Worm (Caenorhabditis elegans): ENCODE measurements around the gene nspc-19.

Gene nspc-19

ce11 chrX:14492441-14492840, 36.1 kb upstream of the nspc-19 start:
- TF ChIP-seq cnd-1 (tag; optimal IDR thresholded peaks at IDR 0.05) = no peak
- TF ChIP-seq hlh-1 (tag; optimal IDR thresholded peaks at IDR 0.05) = no peak
- TF ChIP-seq unc-39 (tag; optimal IDR thresholded peaks at IDR 0.05) = no peak
- no peak for TF ChIP-seq drap-1 (GFP tag; optimal IDR thresholded peaks at IDR 0.05)
- TF ChIP-seq flh-1 (GFP tag; optimal IDR thresholded peaks at IDR 0.05) = no peak
- no peak for TF ChIP-seq unc-120 (tag; optimal IDR thresholded peaks at IDR 0.05; ENCODE audit: poor library complexity, severe bottlenecking)
- no peak for TF ChIP-seq snpc-4 (tag; optimal IDR thresholded peaks at IDR 0.05)
- TF ChIP-seq ham-2 (GFP tag; optimal IDR thresholded peaks at IDR 0.05) = no peak
- no peak for TF ChIP-seq bed-3 (GFP tag; optimal IDR thresholded peaks at IDR 0.05)
- TF ChIP-seq lin-13 (tag; optimal IDR thresholded peaks at IDR 0.05) = no peak
- no peak for TF ChIP-seq unc-62 (GFP tag; optimal IDR thresholded peaks at IDR 0.05)
- TF ChIP-seq sem-2 (GFP tag; optimal IDR thresholded peaks at IDR 0.05) = no peak
- no peak for TF ChIP-seq tbx-8 (GFP tag; optimal IDR thresholded peaks at IDR 0.05)
- TF ChIP-seq lin-32 (GFP tag; optimal IDR thresholded peaks at IDR 0.05) = no peak
- TF ChIP-seq nhr-2 (tag; optimal IDR thresholded peaks at IDR 0.05) = no peak
- no peak for TF ChIP-seq elt-3 (tag; optimal IDR thresholded peaks at IDR 0.05)
- TF ChIP-seq mab-5 (tag; optimal IDR thresholded peaks at IDR 0.05) = no peak

- TF ChIP-seq ham-2 (GFP tag; optimal IDR thresholded peaks at IDR 0.05) (no peak), nhr-76 (tag; optimal IDR thresholded peaks at IDR 0.05) (no peak), nhr-12 (tag; optimal IDR thresholded peaks at IDR 0.05) (no peak), hlh-1 (tag; optimal IDR thresholded peaks at IDR 0.05) (no peak), ceh-43 (GFP tag; optimal IDR thresholded peaks at IDR 0.05) (no peak)
Measured at ce11 chrX:14495075-14495474, 33.4 kb upstream of the nspc-19 start.

DNA sequence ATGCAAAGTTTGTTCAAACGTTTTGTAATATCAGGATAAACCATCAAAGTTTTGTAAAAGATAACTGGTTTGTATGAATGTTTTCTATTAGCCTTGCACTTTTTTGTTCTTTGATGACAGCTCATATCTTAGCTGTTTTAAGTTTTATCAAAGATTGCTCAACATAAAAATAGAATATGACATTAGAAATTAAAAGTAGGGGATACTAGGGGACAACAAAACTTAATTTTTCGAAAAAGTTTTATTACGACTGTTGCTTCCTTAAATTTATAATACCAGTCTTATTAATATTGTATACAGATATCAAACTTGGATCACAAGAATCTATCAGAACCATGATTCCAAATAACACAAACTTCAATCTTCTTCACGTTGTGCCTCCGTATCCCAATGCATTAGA, 32.7 kb upstream of the nspc-19 start, which contains the start of gene ztf-14:
ztf-14 (plus strand) TSS at position 301 of the 400 bp plus-strand sequence.
- TF ChIP-seq unc-120 (tag; optimal IDR thresholded peaks at IDR 0.05; ENCODE audit: poor library complexity, severe bottlenecking) (no peak), elt-3 (tag; optimal IDR thresholded peaks at IDR 0.05) (no peak), ceh-39 (tag; optimal IDR thresholded peaks at IDR 0.05) (no peak), elt-1 (tag; optimal IDR thresholded peaks at IDR 0.05; ENCODE audit: borderline replicate concordance, insufficient read depth) (no peak)

DNA sequence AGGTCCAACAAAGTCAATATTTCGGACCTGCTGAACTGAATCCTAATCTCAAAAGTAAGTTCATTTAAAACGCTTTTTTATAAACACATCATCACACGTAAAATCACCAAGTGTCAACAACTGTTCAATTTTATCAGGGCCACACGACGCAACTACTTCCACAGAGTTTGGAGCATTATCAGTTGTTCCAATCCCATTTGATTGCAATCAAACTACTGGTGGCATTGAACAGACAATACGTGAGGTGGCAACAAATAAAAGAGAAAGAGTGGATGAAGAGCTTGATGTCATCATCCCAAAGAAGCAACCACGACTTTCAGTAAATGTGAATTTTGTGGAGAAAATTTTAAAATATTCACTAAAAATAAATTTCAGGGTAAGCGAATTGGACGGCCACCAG, 32.0 kb upstream of the nspc-19 start:
- no peak for TF ChIP-seq lin-13 (tag; optimal IDR thresholded peaks at IDR 0.05)
- no peak for TF ChIP-seq unc-62 (GFP tag; optimal IDR thresholded peaks at IDR 0.05)
- TF ChIP-seq elt-1 (tag; optimal IDR thresholded peaks at IDR 0.05; ENCODE audit: borderline replicate concordance, insufficient read depth) = no peak
- TF ChIP-seq nhr-76 (tag; optimal IDR thresholded peaks at IDR 0.05) = no peak
- no peak for TF ChIP-seq sptf-1 (tag; optimal IDR thresholded peaks at IDR 0.05)
- TF ChIP-seq nhr-28 (tag; optimal IDR thresholded peaks at IDR 0.05) = no peak
- TF ChIP-seq ces-1 (GFP tag; optimal IDR thresholded peaks at IDR 0.05) = no peak
- peak; percentile 49 for TF ChIP-seq hlh-1 (tag; optimal IDR thresholded peaks at IDR 0.05)

- TF ChIP-seq unc-39 (tag; optimal IDR thresholded peaks at IDR 0.05) = no peak
- no peak for TF ChIP-seq nhr-28 (tag; optimal IDR thresholded peaks at IDR 0.05)
- no peak for TF ChIP-seq nhr-12 (tag; optimal IDR thresholded peaks at IDR 0.05)
- TF ChIP-seq blmp-1 (tag; optimal IDR thresholded peaks at IDR 0.05) = no peak
Measured at ce11 chrX:14499830-14500409, 28.6 kb upstream of the nspc-19 start.

DNA sequence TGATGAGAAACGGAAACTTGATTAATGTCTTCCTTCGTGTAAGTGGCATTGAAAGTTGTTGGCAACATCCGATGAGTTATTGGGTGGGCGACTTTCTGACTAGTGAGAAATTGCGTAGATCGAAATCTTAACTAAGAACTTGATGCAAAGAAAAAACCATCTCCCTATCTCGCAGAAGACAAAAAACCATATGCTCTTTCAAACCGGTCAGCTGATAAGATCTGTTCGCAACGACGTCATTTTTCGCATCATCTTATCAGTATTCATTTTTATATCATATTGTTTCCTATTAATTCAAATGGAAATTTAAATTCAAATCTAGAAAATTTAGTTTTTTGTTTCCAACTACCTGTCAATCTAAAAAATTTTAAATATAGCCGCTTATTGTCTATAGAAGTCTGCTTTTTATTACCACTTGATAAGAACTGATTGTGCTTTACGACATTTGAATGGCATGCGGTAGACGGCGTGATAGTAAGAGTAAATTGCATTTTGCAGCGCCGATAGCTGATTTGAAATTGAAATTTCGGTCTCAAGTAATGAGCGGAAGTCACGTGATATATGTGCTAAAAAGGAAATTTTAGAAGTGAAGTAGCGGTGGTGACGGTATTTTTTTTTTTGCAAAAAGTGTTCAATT, 28.0 kb upstream of the nspc-19 start:
- no peak for TF ChIP-seq blmp-1 (tag; optimal IDR thresholded peaks at IDR 0.05)
- TF ChIP-seq lin-13 (tag; optimal IDR thresholded peaks at IDR 0.05) = no peak
- TF ChIP-seq M03D4.4 (tag; optimal IDR thresholded peaks at IDR 0.05) = no peak
- no peak for TF ChIP-seq tbx-8 (GFP tag; optimal IDR thresholded peaks at IDR 0.05)

All from whole organism, mixed stage, embryonic.